Worm (Caenorhabditis elegans): ENCODE data around the gene gln-1.
A peak's percentile ranks its signal among the peaks of the same experiment; 100 is the strongest.

Gene gln-1

ce11 chrX:6040435-6041093 lies 17.5 kb upstream of the gln-1 start:
- TF ChIP-seq nhr-237 (tag; optimal IDR thresholded peaks at IDR 0.05), result no peak
- no peak for TF ChIP-seq mab-5 (tag; optimal IDR thresholded peaks at IDR 0.05)
- TF ChIP-seq cnd-1 (tag; optimal IDR thresholded peaks at IDR 0.05), result no peak
- TF ChIP-seq sptf-1 (tag; optimal IDR thresholded peaks at IDR 0.05), result peak; percentile 60
- TF ChIP-seq unc-120 (tag; optimal IDR thresholded peaks at IDR 0.05; ENCODE audit: poor library complexity, severe bottlenecking), result peak; percentile 45
- TF ChIP-seq zip-8 (tag; optimal IDR thresholded peaks at IDR 0.05), result peak; percentile 56
- peak; percentile 5 for TF ChIP-seq mls-2 (tag; optimal IDR thresholded peaks at IDR 0.05)
- no peak for TF ChIP-seq ceh-43 (GFP tag; optimal IDR thresholded peaks at IDR 0.05)
- no peak for TF ChIP-seq drap-1 (GFP tag; optimal IDR thresholded peaks at IDR 0.05)
- peak; percentile 65 for TF ChIP-seq M03D4.4 (tag; optimal IDR thresholded peaks at IDR 0.05)
- TF ChIP-seq ces-1 (GFP tag; optimal IDR thresholded peaks at IDR 0.05), result peak; percentile 36

ce11 chrX:6041094-6041441 lies 17.0 kb upstream of the gln-1 start:
- TF ChIP-seq hlh-1 (tag; optimal IDR thresholded peaks at IDR 0.05), result peak; percentile 7
- TF ChIP-seq nhr-76 (tag; optimal IDR thresholded peaks at IDR 0.05), result no peak

- TF ChIP-seq unc-120 (tag; optimal IDR thresholded peaks at IDR 0.05; ENCODE audit: poor library complexity, severe bottlenecking), result peak; percentile 58
- peak; percentile 80 for TF ChIP-seq nhr-237 (tag; optimal IDR thresholded peaks at IDR 0.05)
- TF ChIP-seq hlh-1 (tag; optimal IDR thresholded peaks at IDR 0.05), result peak; percentile 62
- TF ChIP-seq pha-4 (tag; optimal IDR thresholded peaks at IDR 0.05), result no peak
- TF ChIP-seq ham-2 (GFP tag; optimal IDR thresholded peaks at IDR 0.05), result peak; percentile 73
- no peak for TF ChIP-seq ceh-43 (GFP tag; optimal IDR thresholded peaks at IDR 0.05)
- peak; percentile 81 for TF ChIP-seq elt-3 (tag; optimal IDR thresholded peaks at IDR 0.05)
These were observed 16.0 kb upstream of the gln-1 start for ce11 chrX:6041995-6042481.

- TF ChIP-seq lsy-2 (tag; optimal IDR thresholded peaks at IDR 0.05) (no peak), pha-4 (tag; optimal IDR thresholded peaks at IDR 0.05) (peak; percentile 3), ztf-11 (tag; optimal IDR thresholded peaks at IDR 0.05) (no peak)
These were observed 14.8 kb upstream of the gln-1 start for ce11 chrX:6043283-6043682.

- TF ChIP-seq ztf-11 (tag; optimal IDR thresholded peaks at IDR 0.05) (no peak), unc-62 (GFP tag; optimal IDR thresholded peaks at IDR 0.05) (no peak), drap-1 (GFP tag; optimal IDR thresholded peaks at IDR 0.05) (no peak)
These were observed 9.5 kb upstream of the gln-1 start, which contains the start of gene pak-1 for ce11 chrX:6048508-6048907. Gene pak-1 (minus strand): TSS chrX:6048608.

- TF ChIP-seq unc-120 (tag; optimal IDR thresholded peaks at IDR 0.05; ENCODE audit: poor library complexity, severe bottlenecking) (peak; percentile 21), nhr-28 (tag; optimal IDR thresholded peaks at IDR 0.05) (no peak), hlh-1 (tag; optimal IDR thresholded peaks at IDR 0.05) (peak; percentile 54)
These were observed 8.0 kb upstream of the gln-1 start for ce11 chrX:6050078-6050477.

- TF ChIP-seq flh-1 (GFP tag; optimal IDR thresholded peaks at IDR 0.05) (no peak), blmp-1 (tag; optimal IDR thresholded peaks at IDR 0.05) (peak; percentile 8), ham-2 (GFP tag; optimal IDR thresholded peaks at IDR 0.05) (peak; percentile 47), ceh-39 (tag; optimal IDR thresholded peaks at IDR 0.05) (no peak), elt-1 (tag; optimal IDR thresholded peaks at IDR 0.05; ENCODE audit: borderline replicate concordance, insufficient read depth) (peak; percentile 22)
These were observed 7.2 kb upstream of the gln-1 start for ce11 chrX:6050849-6051248.

- TF ChIP-seq cnd-1 (tag; optimal IDR thresholded peaks at IDR 0.05) (no peak), ces-1 (GFP tag; optimal IDR thresholded peaks at IDR 0.05) (peak; percentile 10), ceh-39 (tag; optimal IDR thresholded peaks at IDR 0.05) (no peak)
These were observed 5.3 kb upstream of the gln-1 start, which contains the start of gene C45B2.6 for ce11 chrX:6052744-6053143. Gene C45B2.6 (plus strand): TSS chrX:6052879.
